Worm (Caenorhabditis elegans) whole organism, L1 larva: ENCODE measurements around the gene uda-1.

Experiments
- alr-1 ChIP-seq: fragments of 200-800 bp; sonication (Bioruptor generic); optimal IDR thresholded peaks from 2 replicates; lab custom pipeline; 2018; ENCODE audit warnings: borderline replicate concordance, mild to moderate bottlenecking, missing genetic modification characterization, missing compliant biosample characterization
- egl-27 ChIP-seq, 2 experiments: fragments of 150-350 bp in 1 of 2; sonication (generic microtip); optimal IDR thresholded peaks; 3 replicates each; lab custom pipeline; 2017 to 2018; ENCODE audit warnings: missing biosample characterization in 2 of 2, missing genetic modification characterization in 2 of 2, missing genetic modification reagents in 2 of 2
- elt-3 ChIP-seq, 6 experiments: fragments of 150-350 bp in 1 of 6; sonication (generic microtip); optimal IDR thresholded peaks; 2 replicates each; lab custom pipeline; 2017 to 2018; ENCODE audit warnings: missing biosample characterization in 6 of 6, missing genetic modification characterization in 6 of 6, inconsistent platforms in 1 of 6
- lin-13 ChIP-seq: fragments of 150-350 bp; optimal IDR thresholded peaks from 2 replicates; lab custom pipeline; 2014; ENCODE audit warnings: missing biosample characterization, missing genetic modification reagents, missing genetic modification characterization
- mdl-1 ChIP-seq, 2 experiments: fragments of 150-350 bp; optimal IDR thresholded peaks; 2 replicates each; lab custom pipeline; 2014 to 2017; ENCODE audit warnings: missing biosample characterization in 2 of 2, missing genetic modification characterization in 2 of 2, inconsistent platforms in 1 of 2
- mep-1 ChIP-seq: fragments of 150-350 bp; optimal IDR thresholded peaks from 2 replicates; lab custom pipeline; 2014; ENCODE audit warnings: missing biosample characterization, missing genetic modification characterization
- nhr-76 ChIP-seq: sonication (generic microtip); optimal IDR thresholded peaks from 2 replicates; lab custom pipeline; 2017; ENCODE audit warnings: missing biosample characterization, missing genetic modification characterization
- nhr-84 ChIP-seq: sonication (generic microtip); optimal IDR thresholded peaks from 2 replicates; lab custom pipeline; 2017; ENCODE audit warnings: missing biosample characterization, missing genetic modification characterization
- unc-62 ChIP-seq: fragments of 150-350 bp; optimal IDR thresholded peaks from 2 replicates; lab custom pipeline; 2014; ENCODE audit warnings: missing biosample characterization, missing genetic modification reagents, missing genetic modification characterization

ce11 chrV:10039837-10040236 is 35.3 kb downstream of the uda-1 start:
- TF ChIP-seq mep-1 (peak; percentile 78), alr-1 (no peak), lin-13 (peak; percentile 33), nhr-84 (no peak), mdl-1 (tag; optimal IDR thresholded peaks at IDR 0.05; lab: Kevin White, UChicago) (peak in 1 of 2 experiments; percentile 60), unc-62 (no peak), nhr-76 (tag; lab: Kevin White, UChicago) (no peak), elt-3 (tag; optimal IDR thresholded peaks at IDR 0.05; lab: Kevin White, UChicago) (peak in 3 of 6 experiments; percentile 7 to 49 (median 41)), egl-27 (tag; optimal IDR thresholded peaks at IDR 0.05; lab: Kevin White, UChicago) (peak in 1 of 2 experiments; percentile 34)
